Worm (Caenorhabditis elegans) whole organism, young adult: Measurements from ENCODE around the gene str-261.
A peak's percentile ranks its signal among the peaks of the same experiment; 100 is the strongest.

Experiments
- B0261.1 ChIP-seq: sonication (generic microtip); optimal IDR thresholded peaks from 2 replicates; lab custom pipeline; 2016; ENCODE audit warnings: mild to moderate bottlenecking, missing genetic modification characterization, moderate library complexity, missing compliant biosample characterization
- C06A6.2 ChIP-seq: fragments of 200-800 bp; sonication (Bioruptor generic); conservative IDR thresholded peaks from 2 replicates; pipeline ENCODE4 v1.3.6; 2022; ENCODE audit warnings: missing genetic modification characterization, missing compliant biosample characterization
- C17E4.6 ChIP-seq: fragments of 200-800 bp; sonication (Bioruptor generic); IDR thresholded peaks from 2 replicates; pipeline ENCODE4 v1.3.6; 2022; ENCODE audit warnings: missing genetic modification reagents, missing genetic modification characterization, missing compliant biosample characterization
- D2030.7 ChIP-seq: fragments of 200-800 bp; sonication (Bioruptor generic); IDR thresholded peaks from 2 replicates; pipeline ENCODE4 v1.3.6; 2022; ENCODE audit warnings: missing genetic modification reagents, missing genetic modification characterization, missing compliant biosample characterization
- F10E7.11 ChIP-seq: sonication (generic microtip); optimal IDR thresholded peaks from 2 replicates; lab custom pipeline; 2017; ENCODE audit warnings: mild to moderate bottlenecking, missing genetic modification characterization, moderate library complexity, missing compliant biosample characterization
- F23B12.7 ChIP-seq: sonication (generic microtip); optimal IDR thresholded peaks from 2 replicates; lab custom pipeline; 2017; ENCODE audit warnings: missing genetic modification characterization, mild to moderate bottlenecking, missing compliant biosample characterization, antibody characterized with exemption, moderate library complexity; ENCODE audit not compliant: insufficient read depth
- F39B2.1 ChIP-seq: fragments of 200-800 bp; sonication (Bioruptor generic); IDR thresholded peaks from 2 replicates; pipeline ENCODE4 v1.3.6; 2022; ENCODE audit warnings: missing genetic modification reagents, missing genetic modification characterization, missing compliant biosample characterization
- K11D2.4 ChIP-seq: fragments of 200-800 bp; sonication (Bioruptor generic); IDR thresholded peaks from 2 replicates; pipeline ENCODE4 v1.3.6; 2022; ENCODE audit warnings: missing genetic modification reagents, missing genetic modification characterization, missing compliant biosample characterization
- Y53F4B.3 ChIP-seq: fragments of 200-800 bp; sonication (Bioruptor generic); IDR thresholded peaks from 2 replicates; pipeline ENCODE4 v1.3.6; 2022; ENCODE audit warnings: missing genetic modification reagents, missing genetic modification characterization, missing compliant biosample characterization
- Y95B8A.8 ChIP-seq: fragments of 200-800 bp; sonication (Bioruptor generic); IDR thresholded peaks from 2 replicates; pipeline ENCODE4 v1.3.6; 2022; ENCODE audit warnings: missing genetic modification reagents, missing genetic modification characterization, missing compliant biosample characterization
- ama-1 ChIP-seq, 3 experiments: fragments of 150-350 bp in 1 of 3; sonication (generic microtip) in 2 of 3; optimal IDR thresholded peaks; 2 replicates each; lab custom pipeline; 2014 to 2018; ENCODE audit warnings: missing biosample characterization in 2 of 3, missing genetic modification characterization in 2 of 3, missing genetic modification reagents in 2 of 3
- aptf-2 ChIP-seq: fragments of 200-800 bp; sonication (Bioruptor generic); conservative IDR thresholded peaks from 2 replicates; pipeline ENCODE4 v1.3.6; 2022; ENCODE audit warnings: missing genetic modification reagents, missing genetic modification characterization, missing compliant biosample characterization
- attf-6 ChIP-seq: fragments of 200-800 bp; sonication (Bioruptor generic); IDR thresholded peaks from 2 replicates; pipeline ENCODE4 v1.3.6; 2022; ENCODE audit warnings: missing genetic modification reagents, missing genetic modification characterization, missing compliant biosample characterization
- bed-1 ChIP-seq: fragments of 200-800 bp; sonication (Bioruptor generic); IDR thresholded peaks from 2 replicates; pipeline ENCODE4 v1.3.6; 2022; ENCODE audit warnings: missing genetic modification reagents, missing genetic modification characterization, missing compliant biosample characterization
- cebp-1 ChIP-seq, 2 experiments: fragments of 200-800 bp in 1 of 2; sonication (Bioruptor generic) in 1 of 2; sonication (generic microtip) in 1 of 2; IDR thresholded peaks in 1 of 2; optimal IDR thresholded peaks in 1 of 2; 2 replicates each; pipeline versions ENCODE4 v1.3.6 to Lab custom; 2017 to 2022; ENCODE audit warnings: missing compliant biosample characterization in 2 of 2, missing genetic modification characterization in 2 of 2, mild to moderate bottlenecking in 1 of 2, missing genetic modification reagents in 1 of 2, moderate library complexity in 1 of 2
- cebp-2 ChIP-seq: fragments of 200-800 bp; sonication (Bioruptor generic); IDR thresholded peaks from 2 replicates; pipeline ENCODE4 v1.3.6; 2022; ENCODE audit warnings: missing genetic modification characterization, missing compliant biosample characterization
- ceh-100 ChIP-seq: fragments of 200-800 bp; sonication (Bioruptor generic); IDR thresholded peaks from 2 replicates; pipeline ENCODE4 v1.3.6; 2022; ENCODE audit warnings: missing genetic modification reagents, missing genetic modification characterization, missing compliant biosample characterization
- ceh-79 ChIP-seq: sonication (generic microtip); optimal IDR thresholded peaks from 2 replicates; lab custom pipeline; 2017; ENCODE audit warnings: mild to moderate bottlenecking, missing genetic modification characterization, missing compliant biosample characterization
- dox-1 ChIP-seq: fragments of 200-800 bp; sonication (Bioruptor generic); IDR thresholded peaks from 2 replicates; pipeline ENCODE4 v1.3.6; 2022; ENCODE audit warnings: missing genetic modification reagents, missing genetic modification characterization, missing compliant biosample characterization
- egl-44 ChIP-seq: fragments of 200-800 bp; sonication (Bioruptor generic); IDR thresholded peaks from 2 replicates; pipeline ENCODE4 v1.3.6; 2022; ENCODE audit warnings: missing genetic modification reagents, missing genetic modification characterization, missing compliant biosample characterization
- hlh-12 ChIP-seq: sonication (generic microtip); optimal IDR thresholded peaks from 2 replicates; lab custom pipeline; 2016; ENCODE audit warnings: missing genetic modification characterization, missing compliant biosample characterization
- hlh-26 ChIP-seq: fragments of 200-800 bp; sonication (Bioruptor generic); conservative IDR thresholded peaks from 2 replicates; pipeline ENCODE4 v1.3.6; 2022; ENCODE audit warnings: missing genetic modification reagents, missing genetic modification characterization, missing compliant biosample characterization
- hmg-1.2 ChIP-seq: fragments of 200-800 bp; sonication (Bioruptor generic); IDR thresholded peaks from 2 replicates; pipeline ENCODE4 v1.3.6; 2022; ENCODE audit warnings: missing genetic modification reagents, missing genetic modification characterization, missing compliant biosample characterization
- hsf-1 ChIP-seq: fragments of 200-800 bp; sonication (Bioruptor generic); IDR thresholded peaks from 2 replicates; pipeline ENCODE4 v1.3.6; 2022; ENCODE audit warnings: missing genetic modification reagents, missing genetic modification characterization, missing compliant biosample characterization
- lin-40 ChIP-seq: sonication (generic microtip); optimal IDR thresholded peaks from 2 replicates; lab custom pipeline; 2016; ENCODE audit warnings: missing genetic modification characterization, mild to moderate bottlenecking, missing compliant biosample characterization, missing genotype, missing genetic modification reagents
- lir-1 ChIP-seq: fragments of 200-800 bp; sonication (Bioruptor generic); conservative IDR thresholded peaks from 2 replicates; pipeline ENCODE4 v1.3.6; 2022; ENCODE audit warnings: missing genetic modification reagents, missing genetic modification characterization, missing compliant biosample characterization
- lsy-27 ChIP-seq: sonication (generic microtip); optimal IDR thresholded peaks from 2 replicates; lab custom pipeline; 2017; ENCODE audit warnings: missing genetic modification characterization, mild to moderate bottlenecking, missing compliant biosample characterization, antibody characterized with exemption, missing genotype, borderline replicate concordance; ENCODE audit not compliant: insufficient read depth
- madf-3 ChIP-seq: fragments of 200-800 bp; sonication (Bioruptor generic); IDR thresholded peaks from 2 replicates; pipeline ENCODE4 v1.3.6; 2022; ENCODE audit warnings: missing genetic modification reagents, missing genetic modification characterization, missing compliant biosample characterization
- mcd-1 ChIP-seq: fragments of 200-800 bp; sonication (Bioruptor generic); IDR thresholded peaks from 2 replicates; pipeline ENCODE4 v1.3.6; 2022; ENCODE audit warnings: missing genetic modification reagents, missing genetic modification characterization, missing compliant biosample characterization
- mxl-1 ChIP-seq: sonication (generic microtip); optimal IDR thresholded peaks from 2 replicates; lab custom pipeline; 2016; ENCODE audit warnings: missing genetic modification characterization, missing compliant biosample characterization
- nhr-120 ChIP-seq: fragments of 200-800 bp; sonication (Bioruptor generic); IDR thresholded peaks from 2 replicates; pipeline ENCODE4 v1.3.6; 2022; ENCODE audit warnings: missing genetic modification characterization, missing compliant biosample characterization
- nhr-80 ChIP-seq: sonication (generic microtip); optimal IDR thresholded peaks from 2 replicates; lab custom pipeline; 2016; ENCODE audit warnings: missing genetic modification characterization, missing compliant biosample characterization
- pbrm-1 ChIP-seq: fragments of 200-800 bp; sonication (Bioruptor generic); IDR thresholded peaks from 2 replicates; pipeline ENCODE4 v1.3.6; 2022; ENCODE audit warnings: missing genetic modification reagents, missing genetic modification characterization, missing compliant biosample characterization
- rec-8 ChIP-seq, 2 experiments: sonication (generic microtip); optimal IDR thresholded peaks; 2 replicates each; lab custom pipeline; 2016; ENCODE audit warnings: mild to moderate bottlenecking in 2 of 2, missing genetic modification characterization in 2 of 2, missing genetic modification reagents in 2 of 2, missing genotype in 2 of 2, missing biosample characterization in 1 of 2, missing compliant biosample characterization in 1 of 2, moderate library complexity in 1 of 2
- sdz-38 ChIP-seq: sonication (generic microtip); optimal IDR thresholded peaks from 2 replicates; lab custom pipeline; 2016; ENCODE audit warnings: missing genotype, missing genetic modification characterization, missing compliant biosample characterization
- snpc-4 ChIP-seq, 5 experiments: fragments of 150-350 bp in 1 of 5; sonication (generic microtip) in 4 of 5; optimal IDR thresholded peaks; 2 replicates each; lab custom pipeline; 2014 to 2018; ENCODE audit warnings: missing genetic modification characterization in 5 of 5, missing biosample characterization in 3 of 5, antibody characterized with exemption in 2 of 5, mild to moderate bottlenecking in 2 of 5, missing compliant biosample characterization in 2 of 5, missing genotype in 2 of 5, moderate library complexity in 2 of 5, missing genetic modification reagents in 1 of 5
- sptf-2 ChIP-seq: fragments of 200-800 bp; sonication (Bioruptor generic); optimal IDR thresholded peaks from 2 replicates; lab custom pipeline; 2018; ENCODE audit warnings: mild to moderate bottlenecking, missing genetic modification characterization, missing compliant biosample characterization
- tlf-1 ChIP-seq: fragments of 200-800 bp; sonication (Bioruptor generic); optimal IDR thresholded peaks from 2 replicates; lab custom pipeline; 2018; ENCODE audit warnings: mild to moderate bottlenecking, missing genetic modification characterization, missing compliant biosample characterization
- unc-62 ChIP-seq: fragments of 150-350 bp; optimal IDR thresholded peaks from 2 replicates; lab custom pipeline; 2014; ENCODE audit warnings: missing biosample characterization, missing genetic modification reagents, missing genetic modification characterization
- zim-3 ChIP-seq: sonication (generic microtip); optimal IDR thresholded peaks from 2 replicates; lab custom pipeline; 2017; ENCODE audit warnings: mild to moderate bottlenecking, missing genetic modification characterization, moderate library complexity, missing compliant biosample characterization
- ztf-18 ChIP-seq: sonication (generic microtip); optimal IDR thresholded peaks from 2 replicates; lab custom pipeline; 2016; ENCODE audit warnings: missing genotype, mild to moderate bottlenecking, missing genetic modification characterization, missing compliant biosample characterization
- ztf-25 ChIP-seq: fragments of 200-800 bp; sonication (Bioruptor generic); IDR thresholded peaks from 2 replicates; pipeline ENCODE4 v1.3.6; 2022; ENCODE audit warnings: missing genetic modification reagents, missing genetic modification characterization, missing compliant biosample characterization
- ztf-26 ChIP-seq: sonication (generic microtip); optimal IDR thresholded peaks from 2 replicates; lab custom pipeline; 2017; ENCODE audit warnings: missing genetic modification characterization, missing compliant biosample characterization
- ztf-28 ChIP-seq: fragments of 200-800 bp; sonication (Bioruptor generic); IDR thresholded peaks from 2 replicates; pipeline ENCODE4 v1.3.6; 2022; ENCODE audit warnings: missing genetic modification reagents, missing genetic modification characterization, missing compliant biosample characterization
- ztf-3 ChIP-seq: fragments of 200-800 bp; sonication (Bioruptor generic); optimal IDR thresholded peaks from 2 replicates; lab custom pipeline; 2018; ENCODE audit warnings: mild to moderate bottlenecking, missing genetic modification characterization, missing compliant biosample characterization

Gene str-261

ce11 chrIII:11059775-11060174, 14.5 kb upstream of the str-261 start:
- TF ChIP-seq nhr-80 (tag; lab: Kevin White, UChicago) (peak; percentile 59), K11D2.4 (no peak), ztf-26 (no peak), snpc-4 (GFP tag; optimal IDR thresholded peaks at IDR 0.05; lab: Kevin White, UChicago) (no peak), snpc-4 (tag; optimal IDR thresholded peaks at IDR 0.05; lab: Kevin White, UChicago) (no peak), C06A6.2 (GFP tag; lab: Robert Waterston, UW) (no peak), lin-40 (tag; lab: Kevin White, UChicago) (peak; percentile 3), ztf-18 (tag; lab: Kevin White, UChicago) (no peak)
- TF ChIP-seq, all 124 proteins: peak for 2

- TF ChIP-seq lir-1 (GFP tag; lab: Robert Waterston, UW) (0 out of 2 replicates have a peak, but pooled peaks have one; percentile 35), bed-1 (GFP tag; lab: Robert Waterston, UW) (no peak), nhr-120 (no peak), ama-1 (optimal IDR thresholded peaks at IDR 0.05; lab: Kevin White, UChicago) (no peak), ama-1 (GFP tag; optimal IDR thresholded peaks at IDR 0.05; lab: Kevin White, UChicago) (no peak), C17E4.6 (GFP tag; lab: Robert Waterston, UW) (no peak), D2030.7 (GFP tag; lab: Robert Waterston, UW) (peak; percentile 69), mxl-1 (tag; lab: Kevin White, UChicago) (no peak), mcd-1 (peak; percentile 73), hsf-1 (peak; percentile 66), F39B2.1 (GFP tag; lab: Robert Waterston, UW) (no peak), cebp-1 (GFP tag; IDR thresholded peaks at IDR 0.05; lab: Robert Waterston, UW) (no peak), cebp-1 (tag; optimal IDR thresholded peaks at IDR 0.05; lab: Kevin White, UChicago) (peak; percentile 29), F10E7.11 (tag; lab: Kevin White, UChicago) (no peak), egl-44 (no peak), K11D2.4 (no peak), dox-1 (GFP tag; lab: Robert Waterston, UW) (peak; percentile 76), Y53F4B.3 (GFP tag; lab: Robert Waterston, UW) (no peak), ceh-79 (no peak), lsy-27 (tag; lab: Kevin White, UChicago) (no peak), sdz-38 (tag; lab: Kevin White, UChicago) (no peak), sptf-2 (GFP tag; lab: Kevin White, UChicago) (no peak), unc-62 (GFP tag; lab: Kevin White, UChicago) (no peak), ztf-28 (GFP tag; lab: Robert Waterston, UW) (no peak), ztf-3 (GFP tag; lab: Kevin White, UChicago) (no peak), tlf-1 (GFP tag; lab: Kevin White, UChicago) (peak; percentile 24), hlh-26 (GFP tag; lab: Robert Waterston, UW) (no peak), ceh-100 (GFP tag; lab: Robert Waterston, UW) (peak; percentile 51; the same call in 1 of the 2 replicates), aptf-2 (GFP tag; lab: Robert Waterston, UW) (no peak), F23B12.7 (tag; lab: Kevin White, UChicago) (no peak), attf-6 (GFP tag; lab: Robert Waterston, UW) (no peak), cebp-2 (no peak), Y95B8A.8 (GFP tag; lab: Robert Waterston, UW) (0 out of 2 replicates have a peak, but pooled peaks have one; percentile 33), C06A6.2 (GFP tag; lab: Robert Waterston, UW) (no peak), nhr-80 (tag; lab: Kevin White, UChicago) (no peak), zim-3 (tag; lab: Kevin White, UChicago) (peak; percentile 37), hmg-1.2 (GFP tag; lab: Robert Waterston, UW) (peak; percentile 95), lin-40 (tag; lab: Kevin White, UChicago) (peak; percentile 38), madf-3 (GFP tag; lab: Robert Waterston, UW) (peak; percentile 80; the same call in 1 of the 2 replicates), hlh-12 (no peak), ztf-25 (no peak), B0261.1 (tag; lab: Kevin White, UChicago) (peak; percentile 1), rec-8 (tag; optimal IDR thresholded peaks at IDR 0.05; lab: Kevin White, UChicago) (no peak), pbrm-1 (peak; percentile 51; the same call in 1 of the 2 replicates)
Observed at ce11 chrIII:11063259-11063658, 11.1 kb upstream of the str-261 start, which contains the start of gene rsa-2. Gene rsa-2, plus strand, starts transcription at chrIII:11063479.
